Worm (Caenorhabditis elegans): ENCODE results near the gene srz-16.

DNA sequence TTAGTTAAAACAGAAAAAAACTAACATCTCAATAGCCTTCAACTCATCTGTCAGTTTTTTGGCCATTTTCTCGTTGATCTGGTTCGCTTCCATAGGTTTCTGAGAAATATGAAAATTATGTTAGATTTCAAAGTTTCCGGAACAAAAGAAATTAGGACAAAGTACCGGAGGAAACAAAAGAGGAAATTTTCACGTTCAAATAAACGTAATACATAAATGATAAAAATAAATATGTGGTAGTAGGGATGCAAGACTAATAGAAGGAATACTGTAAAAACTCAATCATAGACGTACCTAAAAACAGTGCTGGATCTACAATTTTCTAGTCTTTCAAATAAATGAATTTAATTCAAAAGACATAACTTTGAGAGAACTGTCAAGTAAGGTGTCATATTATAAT lies 2.3 kb upstream of the srz-16 start, which contains the start of gene fbxa-116:
- TF ChIP-seq him-1 (tag; optimal IDR thresholded peaks at IDR 0.05) (no peak), dao-5 (tag; optimal IDR thresholded peaks at IDR 0.05) (no peak)

Measured in whole organism, L4/young adult.